Fruit fly (Drosophila melanogaster): ENCODE measurements around the gene Phf7.

dm6 chrX:20173464-20173995 is 7.9 kb upstream of the Phf7 start, which contains the start of gene AnxB10:
- TF ChIP-seq ovo (GFP tag; optimal IDR thresholded peaks at IDR 0.05): peak; percentile 90
- TF ChIP-seq Mnt (GFP tag; optimal IDR thresholded peaks at IDR 0.05): peak; percentile 72
- TF ChIP-seq kay (GFP tag; ENCODE audit: borderline replicate concordance): peak; percentile 89
- peak; percentile 86 for TF ChIP-seq pad (GFP tag; optimal IDR thresholded peaks at IDR 0.05)
- peak; percentile 79 for TF ChIP-seq tj (GFP tag; optimal IDR thresholded peaks at IDR 0.05)
- TF ChIP-seq CG33017 (tag; optimal IDR thresholded peaks at IDR 0.05): peak; percentile 85
- peak; percentile 91 for TF ChIP-seq CG7101 (tag; optimal IDR thresholded peaks at IDR 0.05)
- peak; percentile 64 for TF ChIP-seq cic (GFP tag; optimal IDR thresholded peaks at IDR 0.05)
- TF ChIP-seq Clk (GFP tag; optimal IDR thresholded peaks at IDR 0.05): peak; percentile 64
- TF ChIP-seq CG5204 (GFP tag; optimal IDR thresholded peaks at IDR 0.05): peak; percentile 92
- TF ChIP-seq CG11617 (GFP tag; optimal IDR thresholded peaks at IDR 0.05): peak; percentile 96
